Worm (Caenorhabditis elegans) whole organism, L2 larva: Measurements from ENCODE around the gene srlf-27.

Experiments used
- C34F6.9 ChIP-seq: fragments of 150-350 bp; optimal IDR thresholded peaks from 2 replicates; lab custom pipeline; 2014; ENCODE audit warnings: missing biosample characterization, missing genetic modification characterization
- F13H6.1 ChIP-seq: sonication (generic microtip); optimal IDR thresholded peaks from 2 replicates; lab custom pipeline; 2016; ENCODE audit warnings: missing genetic modification characterization, missing compliant biosample characterization
- R02D3.7 ChIP-seq: fragments of 150-350 bp; optimal IDR thresholded peaks from 2 replicates; lab custom pipeline; 2014; ENCODE audit warnings: missing biosample characterization, missing genetic modification characterization
- Y55F3AM.14 ChIP-seq: fragments of 200-800 bp; sonication (Bioruptor generic); optimal IDR thresholded peaks from 2 replicates; lab custom pipeline; 2018; ENCODE audit warnings: mild to moderate bottlenecking, missing genetic modification characterization, missing compliant biosample characterization
- ZK546.5 ChIP-seq: sonication (generic microtip); optimal IDR thresholded peaks from 2 replicates; lab custom pipeline; 2017; ENCODE audit warnings: missing biosample characterization, missing genetic modification characterization
- alr-1 ChIP-seq: fragments of 150-350 bp; optimal IDR thresholded peaks from 2 replicates; lab custom pipeline; 2014; ENCODE audit warnings: missing biosample characterization, missing genetic modification characterization
- aly-2 ChIP-seq: fragments of 150-350 bp; optimal IDR thresholded peaks from 2 replicates; lab custom pipeline; 2014; ENCODE audit warnings: missing biosample characterization, missing genetic modification characterization
- ama-1 ChIP-seq: fragments of 150-350 bp; optimal IDR thresholded peaks from 2 replicates; lab custom pipeline; 2018; ENCODE audit warnings: inconsistent platforms
- blmp-1 ChIP-seq: sonication (generic microtip); optimal IDR thresholded peaks from 2 replicates; lab custom pipeline; 2017; ENCODE audit warnings: missing genetic modification characterization, mild to moderate bottlenecking, missing compliant biosample characterization, antibody characterized with exemption, moderate library complexity; ENCODE audit not compliant: insufficient read depth
- ceh-16 ChIP-seq: fragments of 150-350 bp; optimal IDR thresholded peaks from 2 replicates; lab custom pipeline; 2014; ENCODE audit warnings: missing biosample characterization, missing genetic modification characterization
- ceh-82 ChIP-seq: fragments of 150-350 bp; optimal IDR thresholded peaks from 2 replicates; lab custom pipeline; 2014; ENCODE audit warnings: missing biosample characterization, missing genetic modification characterization
- crh-2 ChIP-seq: sonication (generic microtip); optimal IDR thresholded peaks from 2 replicates; lab custom pipeline; 2017; ENCODE audit warnings: missing biosample characterization, missing genetic modification characterization
- dmd-4 ChIP-seq: sonication (generic microtip); optimal IDR thresholded peaks from 2 replicates; lab custom pipeline; 2017; ENCODE audit warnings: missing biosample characterization, missing genetic modification characterization
- egl-27 ChIP-seq: sonication (generic microtip); optimal IDR thresholded peaks from 3 replicates; lab custom pipeline; 2017; ENCODE audit warnings: missing biosample characterization, missing genetic modification reagents, missing genetic modification characterization
- elt-1 ChIP-seq: fragments of 150-350 bp; optimal IDR thresholded peaks from 2 replicates; lab custom pipeline; 2014; ENCODE audit warnings: missing biosample characterization, missing genetic modification characterization
- elt-3 ChIP-seq: sonication (generic microtip); optimal IDR thresholded peaks from 2 replicates; lab custom pipeline; 2017; ENCODE audit warnings: missing biosample characterization, missing genetic modification characterization
- fos-1 ChIP-seq: fragments of 150-350 bp; optimal IDR thresholded peaks from 2 replicates; lab custom pipeline; 2014; ENCODE audit warnings: missing biosample characterization, missing genetic modification characterization
- gmeb-1 ChIP-seq: fragments of 150-350 bp; optimal IDR thresholded peaks from 2 replicates; lab custom pipeline; 2014; ENCODE audit warnings: missing biosample characterization, missing genetic modification characterization
- lin-11 ChIP-seq: fragments of 150-350 bp; sonication (generic microtip); optimal IDR thresholded peaks from 2 replicates; lab custom pipeline; 2014; ENCODE audit warnings: missing biosample characterization, missing genetic modification characterization, inconsistent platforms, mixed read lengths
- lin-13 ChIP-seq: fragments of 150-350 bp; optimal IDR thresholded peaks from 2 replicates; lab custom pipeline; 2014; ENCODE audit warnings: missing biosample characterization, missing genetic modification reagents, missing genetic modification characterization
- lin-39 ChIP-seq: fragments of 150-350 bp; optimal IDR thresholded peaks from 2 replicates; lab custom pipeline; 2014; ENCODE audit warnings: missing biosample characterization, missing genetic modification reagents, missing genetic modification characterization
- lsy-2 ChIP-seq, 2 experiments: fragments of 150-350 bp in 1 of 2; sonication (generic microtip) in 1 of 2; optimal IDR thresholded peaks; 2 replicates each; lab custom pipeline; 2014 to 2017; ENCODE audit warnings: missing biosample characterization in 2 of 2, missing genetic modification characterization in 2 of 2
- mab-5 ChIP-seq: fragments of 150-350 bp; optimal IDR thresholded peaks from 2 replicates; lab custom pipeline; 2014; ENCODE audit warnings: missing biosample characterization, missing genetic modification characterization
- mbf-1 ChIP-seq: sonication (generic microtip); optimal IDR thresholded peaks from 2 replicates; lab custom pipeline; 2017; ENCODE audit warnings: missing biosample characterization, missing genetic modification characterization
- mdl-1 ChIP-seq, 2 experiments: fragments of 150-350 bp in 1 of 2; sonication (generic microtip) in 1 of 2; optimal IDR thresholded peaks; 2 replicates each; lab custom pipeline; 2017; ENCODE audit warnings: missing biosample characterization in 2 of 2, missing genetic modification characterization in 2 of 2
- nhr-10 ChIP-seq: sonication (generic microtip); optimal IDR thresholded peaks from 2 replicates; lab custom pipeline; 2017; ENCODE audit warnings: missing biosample characterization, missing genetic modification characterization
- nhr-11 ChIP-seq: fragments of 150-350 bp; optimal IDR thresholded peaks from 2 replicates; lab custom pipeline; 2014; ENCODE audit warnings: missing biosample characterization, missing genetic modification characterization
- nhr-12 ChIP-seq: fragments of 150-350 bp; optimal IDR thresholded peaks from 2 replicates; lab custom pipeline; 2014; ENCODE audit warnings: missing biosample characterization, missing genetic modification characterization
- nhr-129 ChIP-seq: fragments of 150-350 bp; optimal IDR thresholded peaks from 2 replicates; lab custom pipeline; 2014; ENCODE audit warnings: missing biosample characterization, missing genetic modification characterization
- nhr-21 ChIP-seq: fragments of 150-350 bp; optimal IDR thresholded peaks from 2 replicates; lab custom pipeline; 2014; ENCODE audit warnings: missing biosample characterization, missing genetic modification characterization
- nhr-23 ChIP-seq: fragments of 150-350 bp; optimal IDR thresholded peaks from 2 replicates; lab custom pipeline; 2014; ENCODE audit warnings: missing biosample characterization, missing genetic modification reagents, missing genetic modification characterization
- nhr-237 ChIP-seq: fragments of 150-350 bp; optimal IDR thresholded peaks from 2 replicates; lab custom pipeline; 2014; ENCODE audit warnings: missing biosample characterization, missing genetic modification characterization
- nhr-25 ChIP-seq: fragments of 150-350 bp; sonication (generic microtip); optimal IDR thresholded peaks from 3 replicates; lab custom pipeline; 2014; ENCODE audit warnings: missing biosample characterization, missing genetic modification characterization
- nhr-6 ChIP-seq: fragments of 150-350 bp; optimal IDR thresholded peaks from 2 replicates; lab custom pipeline; 2014; ENCODE audit warnings: missing biosample characterization, missing genetic modification characterization
- nhr-77 ChIP-seq: fragments of 150-350 bp; optimal IDR thresholded peaks from 2 replicates; lab custom pipeline; 2014; ENCODE audit warnings: missing biosample characterization, missing genetic modification characterization
- peb-1 ChIP-seq: fragments of 150-350 bp; optimal IDR thresholded peaks from 2 replicates; lab custom pipeline; 2014; ENCODE audit warnings: missing biosample characterization, missing genetic modification characterization
- sem-4 ChIP-seq: fragments of 150-350 bp; optimal IDR thresholded peaks from 2 replicates; lab custom pipeline; 2014; ENCODE audit warnings: missing biosample characterization, missing genetic modification reagents, missing genetic modification characterization
- skn-1 ChIP-seq: sonication (generic microtip); optimal IDR thresholded peaks from 2 replicates; lab custom pipeline; 2017; ENCODE audit warnings: missing biosample characterization, missing genetic modification characterization
- sma-3 ChIP-seq: sonication (generic microtip); optimal IDR thresholded peaks from 2 replicates; lab custom pipeline; 2016; ENCODE audit warnings: missing genetic modification reagents, missing genetic modification characterization, missing compliant biosample characterization
- sma-9 ChIP-seq, 2 experiments: fragments of 150-350 bp in 1 of 2; sonication (generic microtip) in 1 of 2; optimal IDR thresholded peaks; 2 replicates each; lab custom pipeline; 2014 to 2016; ENCODE audit warnings: missing genetic modification characterization in 2 of 2, mild to moderate bottlenecking in 1 of 2, missing biosample characterization in 1 of 2, missing compliant biosample characterization in 1 of 2, missing genetic modification reagents in 1 of 2, moderate library complexity in 1 of 2
- snpc-4 ChIP-seq: fragments of 150-350 bp; optimal IDR thresholded peaks from 2 replicates; lab custom pipeline; 2014; ENCODE audit warnings: missing biosample characterization, missing genetic modification characterization
- unc-39 ChIP-seq: fragments of 150-350 bp; optimal IDR thresholded peaks from 2 replicates; lab custom pipeline; 2014; ENCODE audit warnings: missing biosample characterization, missing genetic modification characterization
- unc-55 ChIP-seq: fragments of 150-350 bp; sonication (generic microtip); optimal IDR thresholded peaks from 3 replicates; lab custom pipeline; 2014; ENCODE audit warnings: missing biosample characterization, missing genetic modification reagents, missing genetic modification characterization
- unc-62 ChIP-seq: fragments of 150-350 bp; optimal IDR thresholded peaks from 2 replicates; lab custom pipeline; 2014; ENCODE audit warnings: missing biosample characterization, missing genetic modification reagents, missing genetic modification characterization
- zag-1 ChIP-seq: fragments of 150-350 bp; optimal IDR thresholded peaks from 2 replicates; lab custom pipeline; 2014; ENCODE audit warnings: missing biosample characterization, missing genetic modification characterization
- ztf-1 ChIP-seq: fragments of 200-800 bp; sonication (Bioruptor generic); conservative IDR thresholded peaks from 2 replicates; pipeline ENCODE4 v1.3.6; 2022; ENCODE audit warnings: missing genetic modification characterization, missing compliant biosample characterization
- ztf-11 ChIP-seq: sonication (generic microtip); optimal IDR thresholded peaks from 2 replicates; lab custom pipeline; 2017; ENCODE audit warnings: missing biosample characterization, missing genetic modification characterization
- ztf-4 ChIP-seq: fragments of 150-350 bp; optimal IDR thresholded peaks from 2 replicates; lab custom pipeline; 2014; ENCODE audit warnings: missing biosample characterization, missing genetic modification characterization

Gene srlf-27

ce11 chrIV:14614176-14614740, 23.3 kb upstream of the srlf-27 start:
- TF ChIP-seq snpc-4 (tag; lab: Kevin White, UChicago) (no peak), ztf-1 (no peak), nhr-77 (no peak), ceh-16 (tag; lab: Kevin White, UChicago) (no peak), ama-1 (lab: Kevin White, UChicago) (no peak), F13H6.1 (no peak), skn-1 (tag; lab: Kevin White, UChicago) (no peak), lin-39 (tag; lab: Kevin White, UChicago) (no peak), nhr-25 (peak; percentile 80), blmp-1 (peak; percentile 69), nhr-12 (no peak), unc-55 (GFP tag; lab: Kevin White, UChicago) (no peak), fos-1 (tag; lab: Kevin White, UChicago) (peak; percentile 13), elt-1 (tag; lab: Kevin White, UChicago) (no peak), mab-5 (tag; lab: Kevin White, UChicago) (no peak), nhr-237 (tag; lab: Kevin White, UChicago) (no peak), Y55F3AM.14 (GFP tag; lab: Kevin White, UChicago) (peak; percentile 51), mbf-1 (tag; lab: Kevin White, UChicago) (no peak), zag-1 (tag; lab: Kevin White, UChicago) (no peak), unc-62 (GFP tag; lab: Kevin White, UChicago) (no peak), gmeb-1 (tag; lab: Kevin White, UChicago) (peak; percentile 34), nhr-10 (tag; lab: Kevin White, UChicago) (no peak), nhr-11 (tag; lab: Kevin White, UChicago) (no peak), R02D3.7 (tag; lab: Kevin White, UChicago) (no peak), sem-4 (tag; lab: Kevin White, UChicago) (no peak), elt-3 (no peak), unc-39 (no peak), C34F6.9 (tag; lab: Kevin White, UChicago) (no peak), lin-13 (GFP tag; lab: Kevin White, UChicago) (no peak), ztf-4 (tag; lab: Kevin White, UChicago) (peak; percentile 35), egl-27 (tag; lab: Kevin White, UChicago) (no peak), ZK546.5 (tag; lab: Kevin White, UChicago) (no peak), nhr-23 (tag; lab: Kevin White, UChicago) (no peak), dmd-4 (tag; lab: Kevin White, UChicago) (no peak), mdl-1 (tag; optimal IDR thresholded peaks at IDR 0.05; lab: Kevin White, UChicago) (peak; percentile 31 to 32), nhr-129 (tag; lab: Kevin White, UChicago) (peak; percentile 75), ztf-11 (no peak), sma-3 (GFP tag; lab: Kevin White, UChicago) (peak; percentile 81), nhr-21 (tag; lab: Kevin White, UChicago) (peak; percentile 92), sma-9 (GFP tag; optimal IDR thresholded peaks at IDR 0.05; lab: Kevin White, UChicago) (peak; percentile 94), sma-9 (tag; optimal IDR thresholded peaks at IDR 0.05; lab: Kevin White, UChicago) (no peak), ceh-82 (tag; lab: Kevin White, UChicago) (no peak), lin-11 (tag; lab: Kevin White, UChicago) (no peak), lsy-2 (tag; optimal IDR thresholded peaks at IDR 0.05; lab: Kevin White, UChicago) (peak in 1 of 2 experiments; percentile 34), nhr-6 (peak; percentile 44), peb-1 (no peak), crh-2 (tag; lab: Kevin White, UChicago) (peak; percentile 62), alr-1 (tag; lab: Kevin White, UChicago) (no peak), aly-2 (tag; lab: Kevin White, UChicago) (no peak)
